Fruit fly (Drosophila melanogaster): ENCODE measurements around the gene Roc1a.

Roc1a gene

dm6 chrX:621132-621555 is 26.0 kb upstream of the Roc1a start, which contains the start of the genes CG13365 and Vsp37A (continued):
- TF ChIP-seq sens (GFP tag) = peak; percentile 90
- TF ChIP-seq CG6654 (GFP tag; optimal IDR thresholded peaks at IDR 0.05) = no peak
- no peak for TF ChIP-seq grn (GFP tag; optimal IDR thresholded peaks at IDR 0.05)
- peak; percentile 42 for TF ChIP-seq CG4424 (GFP tag; optimal IDR thresholded peaks at IDR 0.05)
- peak; percentile 8 for TF ChIP-seq Neu2 (GFP tag; optimal IDR thresholded peaks at IDR 0.05; ENCODE audit: borderline replicate concordance)
- peak; percentile 47 for TF ChIP-seq Atf-2 (GFP tag; optimal IDR thresholded peaks at IDR 0.05)
- no peak for TF ChIP-seq CG12744 (GFP tag; optimal IDR thresholded peaks at IDR 0.05)
- peak; percentile 31 for TF ChIP-seq CG17359 (tag; optimal IDR thresholded peaks at IDR 0.05)
- TF ChIP-seq CG18764 (GFP tag; optimal IDR thresholded peaks at IDR 0.05) = peak; percentile 4
- no peak for TF ChIP-seq Nf-YB (GFP tag; optimal IDR thresholded peaks at IDR 0.05)
- TF ChIP-seq CG16813 (GFP tag; IDR thresholded peaks at IDR 0.05; ENCODE audit: partially characterized antibody) = no peak
- no peak for TF ChIP-seq Opbp (GFP tag; IDR thresholded peaks at IDR 0.05; ENCODE audit: partially characterized antibody)
- 0 out of 3 replicates have a peak, but pooled peaks have one; percentile 16 for TF ChIP-seq jigr1 (GFP tag; IDR thresholded peaks at IDR 0.05)
- TF ChIP-seq YL-1 (GFP tag; optimal IDR thresholded peaks at IDR 0.05) = peak; percentile 66
- 0 out of 2 replicates have a peak, but pooled peaks have one; percentile 27 for TF ChIP-seq Xrp1 (GFP tag; IDR thresholded peaks at IDR 0.05)
- TF ChIP-seq eve (GFP tag; optimal IDR thresholded peaks at IDR 0.05) = no peak
- peak; percentile 43 for TF ChIP-seq nerfin-1 (tag; optimal IDR thresholded peaks at IDR 0.05)
- TF ChIP-seq danr (GFP tag; IDR thresholded peaks at IDR 0.05) = no peak
- TF ChIP-seq CG17385 (GFP tag; optimal IDR thresholded peaks at IDR 0.05) = peak; percentile 31
- no peak for TF ChIP-seq CG2199 (GFP tag; IDR thresholded peaks at IDR 0.05)
- TF ChIP-seq Abd-B (GFP tag; optimal IDR thresholded peaks at IDR 0.05) = peak; percentile 38
- peak; percentile 47 for TF ChIP-seq Hmr (GFP tag; optimal IDR thresholded peaks at IDR 0.05)
- peak; percentile 29 for TF ChIP-seq CG10147 (GFP tag; optimal IDR thresholded peaks at IDR 0.05)
- no peak for TF ChIP-seq Asciz (GFP tag; optimal IDR thresholded peaks at IDR 0.05)
- peak; percentile 39 for TF ChIP-seq Fer3 (tag; optimal IDR thresholded peaks at IDR 0.05)
- TF ChIP-seq CG7928 (GFP tag; optimal IDR thresholded peaks at IDR 0.05) = peak; percentile 31
- no peak for TF ChIP-seq gro (GFP tag; optimal IDR thresholded peaks at IDR 0.05)
- peak; percentile 39; the same call in 1 of the 2 replicates for TF ChIP-seq Nf-YA (GFP tag; IDR thresholded peaks at IDR 0.05)
- peak; percentile 59 for TF ChIP-seq CG13624 (GFP tag; optimal IDR thresholded peaks at IDR 0.05)
- TF ChIP-seq CG11247 (GFP tag; IDR thresholded peaks at IDR 0.05) = 0 out of 2 replicates have a peak, but pooled peaks have one; percentile 16
- no peak for TF ChIP-seq CG12236 (GFP tag; optimal IDR thresholded peaks at IDR 0.05)
- peak; percentile 38 for TF ChIP-seq CG15601 (tag; optimal IDR thresholded peaks at IDR 0.05)
- peak; percentile 7 to 81 for TF ChIP-seq crp (GFP tag; optimal IDR thresholded peaks at IDR 0.05)
- TF ChIP-seq CG14014 (GFP tag; IDR thresholded peaks at IDR 0.05) = peak; percentile 48; the same call in 1 of the 2 replicates
- TF ChIP-seq CG6765 (GFP tag; optimal IDR thresholded peaks at IDR 0.05) = no peak
- TF ChIP-seq trh (GFP tag; optimal IDR thresholded peaks at IDR 0.05) = peak; percentile 11
- TF ChIP-seq CG10979 (tag; optimal IDR thresholded peaks at IDR 0.05) = peak; percentile 18
- peak; percentile 84 for TF ChIP-seq hkb (optimal IDR thresholded peaks at IDR 0.05)
- peak; percentile 52 for TF ChIP-seq hkb (GFP tag; IDR thresholded peaks at IDR 0.05)
- TF ChIP-seq shn (GFP tag; optimal IDR thresholded peaks at IDR 0.05) = peak; percentile 28
- TF ChIP-seq luna (GFP tag; optimal IDR thresholded peaks at IDR 0.05) = no peak
- no peak for TF ChIP-seq Fer2 (tag; optimal IDR thresholded peaks at IDR 0.05)
- TF ChIP-seq bbx (GFP tag; IDR thresholded peaks at IDR 0.05; ENCODE audit: partially characterized antibody) = no peak
- TF ChIP-seq CTCF (GFP tag; optimal IDR thresholded peaks at IDR 0.05) = peak; percentile 34
- TF ChIP-seq CG8089 (GFP tag; optimal IDR thresholded peaks at IDR 0.05) = peak; percentile 14
- peak; percentile 49 for TF ChIP-seq pho (GFP tag; optimal IDR thresholded peaks at IDR 0.05)
- 0 out of 4 replicates have a peak, but pooled peaks have one; percentile 28 for TF ChIP-seq chinmo (GFP tag; IDR thresholded peaks at IDR 0.05; ENCODE audit: partially characterized antibody)
- TF ChIP-seq Side (GFP tag; optimal IDR thresholded peaks at IDR 0.05) = peak; percentile 48
- TF ChIP-seq CG1529 (GFP tag; optimal IDR thresholded peaks at IDR 0.05) = peak; percentile 4
- TF ChIP-seq slou (GFP tag; optimal IDR thresholded peaks at IDR 0.05) = peak; percentile 7
- TF ChIP-seq CG7987 (GFP tag; optimal IDR thresholded peaks at IDR 0.05) = no peak
